Fruit fly (Drosophila melanogaster) whole organism, prepupa: ENCODE results near the gene CG42544.

Experiments
- Blimp-1 ChIP-seq: fragments of 200-800 bp; sonication (Bioruptor generic); optimal IDR thresholded peaks from 3 replicates; lab custom pipeline; 2017; ENCODE audit warnings: missing biosample characterization, missing genetic modification characterization, mild to moderate bottlenecking, moderate library complexity, missing genetic modification reagents
- CG4318 ChIP-seq: fragments of 200-800 bp; sonication (Bioruptor generic); optimal IDR thresholded peaks from 3 replicates; lab custom pipeline; 2017; ENCODE audit warnings: missing biosample characterization, mild to moderate bottlenecking, missing genetic modification characterization
- CG6163 ChIP-seq: fragments of 200-800 bp; sonication (Bioruptor generic); IDR thresholded peaks from 3 replicates; pipeline ENCODE4 v1.3.6; 2022; ENCODE audit warnings: missing biosample characterization, missing genetic modification characterization
- CG7368 ChIP-seq: fragments of 200-800 bp; sonication (Bioruptor generic); optimal IDR thresholded peaks from 3 replicates; lab custom pipeline; 2016; ENCODE audit warnings: missing biosample characterization, missing genetic modification characterization
- Ets96B ChIP-seq: fragments of 200-800 bp; optimal IDR thresholded peaks from 2 replicates; lab custom pipeline; 2019; ENCODE audit warnings: missing biosample characterization, mild to moderate bottlenecking, missing genetic modification characterization, moderate library complexity
- Met ChIP-seq: fragments of 200-800 bp; sonication (Bioruptor generic); optimal IDR thresholded peaks from 3 replicates; lab custom pipeline; 2016; ENCODE audit warnings: missing biosample characterization, missing genetic modification characterization
- OdsH ChIP-seq: fragments of 200-800 bp; sonication (Bioruptor generic); optimal IDR thresholded peaks from 3 replicates; lab custom pipeline; 2016; ENCODE audit warnings: missing biosample characterization, missing genetic modification characterization
- Sox15 ChIP-seq: fragments of 200-800 bp; sonication (Bioruptor generic); optimal IDR thresholded peaks from 3 replicates; lab custom pipeline; 2016; ENCODE audit warnings: missing biosample characterization, missing genetic modification characterization

DNA sequence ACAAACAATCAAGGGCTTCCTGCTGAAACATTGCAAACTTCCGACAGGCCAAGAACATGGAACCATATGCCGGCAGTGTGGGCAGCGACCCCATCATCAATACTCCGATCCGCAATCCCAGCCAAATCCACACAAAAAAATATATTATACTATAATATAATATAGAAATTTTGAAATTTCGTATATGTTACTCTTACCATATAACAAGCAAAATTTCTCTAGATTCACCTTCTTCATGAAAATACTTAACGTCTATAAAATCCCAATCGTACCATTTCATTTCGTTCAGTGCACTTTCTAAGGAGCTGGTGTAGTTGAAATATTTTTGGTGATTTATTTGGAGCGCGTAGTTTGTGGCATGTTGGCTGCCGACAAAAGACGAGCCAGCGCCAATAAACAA lies 30.2 kb downstream of the CG42544 start:
- no peak for TF ChIP-seq Met
- no peak for TF ChIP-seq CG7368 (GFP tag; lab: Kevin White, UChicago)
- no peak for TF ChIP-seq Ets96B (tag; lab: Kevin White, UChicago)
- no peak for TF ChIP-seq Blimp-1 (GFP tag; lab: Kevin White, UChicago)
- TF ChIP-seq CG4318 (GFP tag; lab: Kevin White, UChicago), result no peak
- TF ChIP-seq CG6163, result no peak
- TF ChIP-seq OdsH (GFP tag; lab: Kevin White, UChicago), result no peak
- TF ChIP-seq Sox15 (GFP tag; lab: Kevin White, UChicago), result no peak
